Worm (Caenorhabditis elegans) whole organism, L1 larva: Measurements from ENCODE around the gene lim-4.

Experiments
- ceh-63 ChIP-seq: fragments of 200-800 bp; sonication (Bioruptor generic); optimal IDR thresholded peaks from 2 replicates; lab custom pipeline; 2018; ENCODE audit warnings: mild to moderate bottlenecking, missing genetic modification characterization, missing compliant biosample characterization
- fos-1 ChIP-seq: fragments of 150-350 bp; optimal IDR thresholded peaks from 2 replicates; lab custom pipeline; 2014; ENCODE audit warnings: missing biosample characterization, missing genetic modification characterization
- lsy-2 ChIP-seq, 2 experiments: fragments of 150-350 bp; optimal IDR thresholded peaks; 2 replicates each; lab custom pipeline; 2014; ENCODE audit warnings: missing biosample characterization in 2 of 2, missing genetic modification characterization in 2 of 2
- nhr-237 ChIP-seq: fragments of 150-350 bp; optimal IDR thresholded peaks from 2 replicates; lab custom pipeline; 2014; ENCODE audit warnings: missing biosample characterization, missing genetic modification characterization
- nhr-77 ChIP-seq: fragments of 150-350 bp; optimal IDR thresholded peaks from 2 replicates; lab custom pipeline; 2014; ENCODE audit warnings: missing biosample characterization, missing genetic modification characterization
- nhr-90 ChIP-seq: sonication (generic microtip); optimal IDR thresholded peaks from 2 replicates; lab custom pipeline; 2016; ENCODE audit warnings: mild to moderate bottlenecking, missing genetic modification characterization, missing compliant biosample characterization; ENCODE audit not compliant: poor library complexity
- snpc-4 ChIP-seq: fragments of 150-350 bp; optimal IDR thresholded peaks from 2 replicates; lab custom pipeline; 2014; ENCODE audit warnings: missing biosample characterization, missing genetic modification characterization
- tbx-2 ChIP-seq: sonication (generic microtip); optimal IDR thresholded peaks from 2 replicates; lab custom pipeline; 2016; ENCODE audit warnings: missing genetic modification characterization, missing compliant biosample characterization
- tlp-1 ChIP-seq: fragments of 150-350 bp; optimal IDR thresholded peaks from 2 replicates; lab custom pipeline; 2014; ENCODE audit warnings: missing biosample characterization, missing genetic modification characterization
- unc-62 ChIP-seq: fragments of 150-350 bp; optimal IDR thresholded peaks from 2 replicates; lab custom pipeline; 2014; ENCODE audit warnings: missing biosample characterization, missing genetic modification reagents, missing genetic modification characterization

ce11 chrX:3835632-3836031 is 37.7 kb downstream of the lim-4 start:
- TF ChIP-seq fos-1 (tag; lab: Kevin White, UChicago), result no peak
- no peak for TF ChIP-seq tlp-1 (tag; lab: Kevin White, UChicago)
- no peak for TF ChIP-seq nhr-90
- TF ChIP-seq snpc-4 (tag; lab: Kevin White, UChicago), result no peak
- no peak for TF ChIP-seq nhr-237 (tag; lab: Kevin White, UChicago)
- no peak for TF ChIP-seq lsy-2 (tag; optimal IDR thresholded peaks at IDR 0.05; lab: Kevin White, UChicago)
- no peak for TF ChIP-seq nhr-77 (tag; lab: Kevin White, UChicago)
- no peak for TF ChIP-seq tbx-2 (tag; lab: Kevin White, UChicago)
- TF ChIP-seq unc-62 (GFP tag; lab: Kevin White, UChicago), result no peak
- no peak for TF ChIP-seq ceh-63 (GFP tag; lab: Kevin White, UChicago)
